Fruit fly (Drosophila melanogaster) whole organism, embryonic: ENCODE results near the gene HemK2.

ENCODE experiments used
- CG11093 ChIP-seq: fragments of 200-800 bp; sonication (Bioruptor generic); IDR thresholded peaks from 3 replicates; pipeline ENCODE4 v1.3.6; 2022; ENCODE audit warnings: missing biosample characterization, missing genetic modification characterization
- CG11695 ChIP-seq: fragments of 200-800 bp; sonication (Bioruptor generic); IDR thresholded peaks from 3 replicates; pipeline ENCODE4 v1.3.6; 2022; ENCODE audit warnings: missing biosample characterization, missing genetic modification characterization
- CG12391 ChIP-seq: fragments of 200-800 bp; sonication (Bioruptor generic); optimal IDR thresholded peaks from 3 replicates; lab custom pipeline; 2018; ENCODE audit warnings: missing biosample characterization, mild to moderate bottlenecking, missing genetic modification characterization, moderate library complexity
- CG15479 ChIP-seq: fragments of 200-800 bp; sonication (Bioruptor generic); optimal IDR thresholded peaks from 3 replicates; lab custom pipeline; 2019; ENCODE audit warnings: missing biosample characterization, mild to moderate bottlenecking, missing genetic modification characterization, moderate library complexity
- CG17359 ChIP-seq: fragments of 200-800 bp; sonication (Bioruptor generic); optimal IDR thresholded peaks from 3 replicates; lab custom pipeline; 2018; ENCODE audit warnings: missing biosample characterization, mild to moderate bottlenecking, missing genetic modification characterization, moderate library complexity
- CG2712 ChIP-seq: fragments of 200-800 bp; optimal IDR thresholded peaks from 3 replicates; lab custom pipeline; 2019; ENCODE audit warnings: missing biosample characterization, mild to moderate bottlenecking, missing genetic modification characterization, moderate library complexity
- CG30403 ChIP-seq: fragments of 200-800 bp; sonication (Bioruptor generic); optimal IDR thresholded peaks from 3 replicates; lab custom pipeline; 2016; ENCODE audit warnings: missing biosample characterization, missing genetic modification characterization
- CG3726 ChIP-seq: fragments of 200-800 bp; sonication (Bioruptor generic); IDR thresholded peaks from 3 replicates; pipeline ENCODE4, ENCODE4 v1.3.6; 2022; ENCODE audit warnings: missing biosample characterization, missing genetic modification characterization
- CG43689 ChIP-seq: fragments of 200-800 bp; sonication (Bioruptor generic); IDR thresholded peaks from 2 replicates; pipeline ENCODE4 v1.3.6; 2022; ENCODE audit warnings: missing biosample characterization, missing genetic modification characterization
- CG4404 ChIP-seq: fragments of 200-800 bp; sonication (Bioruptor generic); IDR thresholded peaks from 2 replicates; pipeline ENCODE4 v1.3.6; 2022; ENCODE audit warnings: missing biosample characterization, missing genetic modification characterization
- CG4854 ChIP-seq: fragments of 200-800 bp; sonication (Bioruptor generic); optimal IDR thresholded peaks from 2 replicates; lab custom pipeline; 2016; ENCODE audit warnings: missing biosample characterization, missing genetic modification characterization, inconsistent platforms
- CG6689 ChIP-seq: fragments of 200-800 bp; sonication (Bioruptor generic); IDR thresholded peaks from 2 replicates; pipeline ENCODE4 v1.3.6; 2022; ENCODE audit warnings: missing biosample characterization, missing genetic modification characterization
- CG7745 ChIP-seq: fragments of 200-800 bp; sonication (Bioruptor generic); optimal IDR thresholded peaks from 2 replicates; lab custom pipeline; 2018; ENCODE audit warnings: missing biosample characterization, mild to moderate bottlenecking, missing genetic modification characterization, moderate library complexity
- CG7839 ChIP-seq: fragments of 200-800 bp; sonication (Bioruptor generic); optimal IDR thresholded peaks from 3 replicates; lab custom pipeline; 2018; ENCODE audit warnings: missing biosample characterization, mild to moderate bottlenecking, missing genetic modification characterization, moderate library complexity
- CG8944 ChIP-seq: fragments of 200-800 bp; sonication (Bioruptor generic); optimal IDR thresholded peaks from 3 replicates; lab custom pipeline; 2016; ENCODE audit warnings: missing biosample characterization, missing genetic modification characterization
- CG9932 ChIP-seq: fragments of 200-800 bp; sonication (Bioruptor generic); IDR thresholded peaks from 2 replicates; pipeline ENCODE4 v1.3.6; 2022; ENCODE audit warnings: missing biosample characterization, missing genetic modification characterization
- D ChIP-seq, 2 experiments: fragments of 200-800 bp in 1 of 2; fragments of >200 bp in 1 of 2; sonication (Bioruptor generic) in 1 of 2; optimal IDR thresholded peaks; 2 replicates in 1 of 2; 3 replicates in 1 of 2; lab custom pipeline; 2017; ENCODE audit warnings: mild to moderate bottlenecking in 1 of 2, missing biosample characterization in 1 of 2, missing genetic modification characterization in 1 of 2, missing genetic modification reagents in 1 of 2
- Dip3 ChIP-seq: fragments of 200-800 bp; sonication (Bioruptor generic); optimal IDR thresholded peaks from 3 replicates; lab custom pipeline; 2016; ENCODE audit warnings: missing biosample characterization, missing genetic modification characterization
- Hand ChIP-seq: fragments of 200-800 bp; sonication (Bioruptor generic); optimal IDR thresholded peaks from 2 replicates; lab custom pipeline; 2017; ENCODE audit warnings: mild to moderate bottlenecking, missing biosample characterization, missing genetic modification reagents, missing genetic modification characterization
- Hmr ChIP-seq: fragments of 200-800 bp; sonication (Bioruptor generic); optimal IDR thresholded peaks from 3 replicates; lab custom pipeline; 2017; ENCODE audit warnings: mild to moderate bottlenecking, missing biosample characterization, missing genetic modification reagents, missing genetic modification characterization
- Jarid2 ChIP-seq: fragments of 200-800 bp; sonication (Bioruptor generic); optimal IDR thresholded peaks from 3 replicates; lab custom pipeline; 2017; ENCODE audit warnings: mild to moderate bottlenecking, missing biosample characterization, missing genetic modification reagents, missing genetic modification characterization
- Max ChIP-seq: fragments of 200-800 bp; sonication (Bioruptor generic); optimal IDR thresholded peaks from 2 replicates; lab custom pipeline; 2016; ENCODE audit warnings: missing biosample characterization, mild to moderate bottlenecking, missing genetic modification characterization
- Oli ChIP-seq: fragments of 200-800 bp; sonication (Bioruptor generic); optimal IDR thresholded peaks from 2 replicates; lab custom pipeline; 2018; ENCODE audit warnings: missing biosample characterization, mild to moderate bottlenecking, missing genetic modification characterization, moderate library complexity
- Optix ChIP-seq: fragments of 200-800 bp; sonication (Bioruptor generic); IDR thresholded peaks from 3 replicates; pipeline ENCODE4 v1.3.6; 2022; ENCODE audit warnings: missing biosample characterization, missing genetic modification characterization
- PHDP ChIP-seq: fragments of 200-800 bp; sonication (Bioruptor generic); optimal IDR thresholded peaks from 3 replicates; lab custom pipeline; 2018; ENCODE audit warnings: missing biosample characterization, mild to moderate bottlenecking, missing genetic modification characterization, moderate library complexity
- Six4 ChIP-seq: fragments of 200-800 bp; sonication (Bioruptor generic); optimal IDR thresholded peaks from 2 replicates; lab custom pipeline; 2016; ENCODE audit warnings: missing biosample characterization, missing genetic modification characterization
- Sox100B ChIP-seq: fragments of 200-800 bp; sonication (Bioruptor generic); optimal IDR thresholded peaks from 3 replicates; lab custom pipeline; 2018; ENCODE audit warnings: missing biosample characterization, mild to moderate bottlenecking, missing genetic modification characterization
- Stat92E ChIP-seq, 3 experiments: fragments of >200 bp in 2 of 3; fragments of 200-800 bp in 1 of 3; sonication (Bioruptor generic) in 1 of 3; optimal IDR thresholded peaks; 2 replicates each; lab custom pipeline; 2017 to 2019; ENCODE audit warnings: missing biosample characterization in 3 of 3, missing genetic modification characterization in 3 of 3, mild to moderate bottlenecking in 1 of 3, moderate library complexity in 1 of 3
- bab2 ChIP-seq: fragments of 200-800 bp; sonication (Bioruptor generic); optimal IDR thresholded peaks from 2 replicates; lab custom pipeline; 2016; ENCODE audit warnings: missing biosample characterization, missing genetic modification characterization
- cad ChIP-seq: fragments of >200 bp; optimal IDR thresholded peaks from 2 replicates; lab custom pipeline; 2017; ENCODE audit warnings: missing biosample characterization, missing genetic modification characterization
- chinmo ChIP-seq: fragments of 200-800 bp; sonication (Bioruptor generic); IDR thresholded peaks from 4 replicates; pipeline ENCODE4 v1.3.6; 2022; ENCODE audit warnings: missing biosample characterization, missing genetic modification characterization; ENCODE audit not compliant: partially characterized antibody
- crp ChIP-seq, 2 experiments: fragments of 200-800 bp; sonication (Bioruptor generic); optimal IDR thresholded peaks; 2 replicates in 1 of 2; 3 replicates in 1 of 2; lab custom pipeline; 2017; ENCODE audit warnings: missing biosample characterization in 2 of 2, missing genetic modification characterization in 2 of 2, mild to moderate bottlenecking in 1 of 2, moderate library complexity in 1 of 2
- ewg ChIP-seq: fragments of 200-800 bp; sonication (Bioruptor generic); optimal IDR thresholded peaks from 3 replicates; lab custom pipeline; 2017; ENCODE audit warnings: mild to moderate bottlenecking, missing biosample characterization, missing genetic modification reagents, missing genetic modification characterization
- fd64A ChIP-seq: fragments of 200-800 bp; sonication (Bioruptor generic); optimal IDR thresholded peaks from 3 replicates; lab custom pipeline; 2018; ENCODE audit warnings: missing biosample characterization, mild to moderate bottlenecking, missing genetic modification characterization
- gsb-n ChIP-seq: fragments of 200-800 bp; sonication (Bioruptor generic); optimal IDR thresholded peaks from 3 replicates; lab custom pipeline; 2018; ENCODE audit warnings: missing biosample characterization, mild to moderate bottlenecking, missing genetic modification characterization
- gt ChIP-seq: fragments of 200-800 bp; sonication (Bioruptor generic); IDR thresholded peaks from 2 replicates; pipeline ENCODE4 v1.3.6; 2022; ENCODE audit warnings: missing biosample characterization, missing genetic modification characterization
- hb ChIP-seq: fragments of 200-800 bp; sonication (Bioruptor generic); IDR thresholded peaks from 3 replicates; pipeline ENCODE4 v1.3.6; 2022; ENCODE audit warnings: missing biosample characterization, missing genetic modification characterization; ENCODE audit not compliant: partially characterized antibody
- klu ChIP-seq: fragments of 200-800 bp; sonication (Bioruptor generic); IDR thresholded peaks from 2 replicates; pipeline ENCODE4 v1.3.6; 2022; ENCODE audit warnings: missing biosample characterization, missing genetic modification characterization
- lbe ChIP-seq: fragments of 200-800 bp; sonication (Bioruptor generic); optimal IDR thresholded peaks from 2 replicates; lab custom pipeline; 2016; ENCODE audit warnings: missing biosample characterization, mild to moderate bottlenecking, missing genetic modification characterization
- mam ChIP-seq: fragments of 200-800 bp; sonication (Bioruptor generic); optimal IDR thresholded peaks from 3 replicates; lab custom pipeline; 2016; ENCODE audit warnings: missing biosample characterization, missing genetic modification characterization
- pho ChIP-seq: fragments of 200-800 bp; sonication (Bioruptor generic); optimal IDR thresholded peaks from 2 replicates; lab custom pipeline; 2016; ENCODE audit warnings: missing biosample characterization, missing genetic modification characterization
- sens ChIP-seq: fragments of 200-800 bp; sonication (Bioruptor generic); peaks from one replicate; lab custom pipeline; 2016; ENCODE audit warnings: missing biosample characterization, missing genetic modification characterization
- shn ChIP-seq: fragments of 200-800 bp; sonication (Bioruptor generic); optimal IDR thresholded peaks from 3 replicates; lab custom pipeline; 2016; ENCODE audit warnings: missing biosample characterization, missing genetic modification characterization
- sim ChIP-seq: fragments of 200-800 bp; sonication (Bioruptor generic); IDR thresholded peaks from 2 replicates; pipeline ENCODE4 v1.3.6; 2022; ENCODE audit warnings: missing biosample characterization, missing genetic modification characterization
- sisA ChIP-seq: fragments of 200-800 bp; sonication (Bioruptor generic); IDR thresholded peaks from 2 replicates; pipeline ENCODE4 v1.3.6; 2022; ENCODE audit warnings: missing biosample characterization, missing genetic modification characterization
- sug ChIP-seq: fragments of 200-800 bp; optimal IDR thresholded peaks from 2 replicates; lab custom pipeline; 2019; ENCODE audit warnings: missing biosample characterization, mild to moderate bottlenecking, missing genetic modification characterization, moderate library complexity
- usp ChIP-seq: fragments of >200 bp; optimal IDR thresholded peaks from 2 replicates; lab custom pipeline; 2017; ENCODE audit warnings: missing biosample characterization, missing genetic modification characterization
- zen2 ChIP-seq: fragments of 200-800 bp; sonication (Bioruptor generic); IDR thresholded peaks from 3 replicates; pipeline ENCODE4 v1.3.6; 2022; ENCODE audit warnings: missing biosample characterization, missing genetic modification characterization; ENCODE audit not compliant: partially characterized antibody

HemK2 gene

dm6 chr2L:2731370-2732138 is 27.9 kb downstream of the HemK2 start (continued):
- peak; percentile 38; the same call in 1 of the 2 replicates for TF ChIP-seq sisA (GFP tag; lab: Robert Waterston, UW)
- no peak for TF ChIP-seq lbe
- TF ChIP-seq zen2 (GFP tag; lab: Robert Waterston, UW): no peak
- TF ChIP-seq pho (GFP tag; lab: Kevin White, UChicago): no peak
- TF ChIP-seq mam: peak; percentile 14
- 0 out of 3 replicates have a peak, but pooled peaks have one; percentile 22 for TF ChIP-seq CG11093 (GFP tag; lab: Robert Waterston, UW)
- TF ChIP-seq hb (GFP tag; lab: Robert Waterston, UW): no peak
- no peak for TF ChIP-seq sim (GFP tag; lab: Robert Waterston, UW)
- peak; percentile 10 for TF ChIP-seq Hmr
- no peak for TF ChIP-seq CG7745 (tag; lab: Kevin White, UChicago)
- no peak for TF ChIP-seq CG8944 (GFP tag; lab: Kevin White, UChicago)
- no peak for TF ChIP-seq Hand (GFP tag; lab: Kevin White, UChicago)
- peak; percentile 45 for TF ChIP-seq Oli (tag; lab: Kevin White, UChicago)
- peak; percentile 79 for TF ChIP-seq sens (GFP tag; lab: Kevin White, UChicago)
- TF ChIP-seq CG15479 (GFP tag; lab: Kevin White, UChicago): no peak
- peak; percentile 35 for TF ChIP-seq sug (tag; lab: Kevin White, UChicago)
- TF ChIP-seq fd64A (GFP tag; lab: Kevin White, UChicago): no peak
- TF ChIP-seq CG2712 (tag; lab: Kevin White, UChicago): peak; percentile 60
- no peak for TF ChIP-seq cad (GFP tag; lab: Kevin White, UChicago)
- TF ChIP-seq klu: peak; percentile 18; the same call in 1 of the 2 replicates
- no peak for TF ChIP-seq gt (GFP tag; lab: Robert Waterston, UW)
- TF ChIP-seq gsb-n: no peak
- peak; percentile 17 for TF ChIP-seq CG30403 (GFP tag; lab: Kevin White, UChicago)
- peak; percentile 27 for TF ChIP-seq bab2 (GFP tag; lab: Kevin White, UChicago)
- no peak for TF ChIP-seq CG3726 (GFP tag; lab: Robert Waterston, UW)
- 0 out of 4 replicates have a peak, but pooled peaks have one; percentile 68 for TF ChIP-seq chinmo (GFP tag; lab: Robert Waterston, UW)
- TF ChIP-seq CG4854 (GFP tag; lab: Kevin White, UChicago): no peak
- no peak for TF ChIP-seq D (optimal IDR thresholded peaks at IDR 0.05; lab: Kevin White, UChicago)
- TF ChIP-seq D (GFP tag; optimal IDR thresholded peaks at IDR 0.05; lab: Kevin White, UChicago): peak; percentile 15
- TF ChIP-seq Sox100B (GFP tag; lab: Kevin White, UChicago): peak; percentile 33
- 0 out of 3 replicates have a peak, but pooled peaks have one; percentile 41 for TF ChIP-seq CG11695 (GFP tag; lab: Robert Waterston, UW)
- no peak for TF ChIP-seq CG43689 (GFP tag; lab: Robert Waterston, UW)
- no peak for TF ChIP-seq shn (GFP tag; lab: Kevin White, UChicago)
- TF ChIP-seq CG7839: peak; percentile 50
- no peak for TF ChIP-seq Stat92E (GFP tag; optimal IDR thresholded peaks at IDR 0.05; lab: Kevin White, UChicago)
- peak; percentile 26; the same call in 1 of the 2 replicates for TF ChIP-seq CG9932
- peak; percentile 0 for TF ChIP-seq Six4 (GFP tag; lab: Kevin White, UChicago)
- peak; percentile 67; the same call in 1 of the 2 replicates for TF ChIP-seq CG6689 (GFP tag; lab: Robert Waterston, UW)
- no peak for TF ChIP-seq CG4404
- peak; percentile 48 for TF ChIP-seq CG17359 (tag; lab: Kevin White, UChicago)
- TF ChIP-seq ewg: no peak
- TF ChIP-seq Max (GFP tag; lab: Kevin White, UChicago): no peak
- 0 out of 3 replicates have a peak, but pooled peaks have one; percentile 47 for TF ChIP-seq Optix (GFP tag; lab: Robert Waterston, UW)
- peak; percentile 29 for TF ChIP-seq CG12391 (tag; lab: Kevin White, UChicago)
- no peak for TF ChIP-seq Dip3 (GFP tag; lab: Kevin White, UChicago)
- no peak for TF ChIP-seq PHDP
- TF ChIP-seq Jarid2 (GFP tag; lab: Kevin White, UChicago): no peak
- no peak for TF ChIP-seq usp (GFP tag; lab: Kevin White, UChicago)
- TF ChIP-seq crp (GFP tag; optimal IDR thresholded peaks at IDR 0.05; lab: Kevin White, UChicago): peak in 1 of 2 experiments; percentile 8
